Worm (Caenorhabditis elegans) whole organism, L4 larva: ENCODE results near the gene idpp-5.

ENCODE experiments used
- F10B5.3 ChIP-seq: sonication (generic microtip); optimal IDR thresholded peaks from 2 replicates; lab custom pipeline; 2016; ENCODE audit warnings: mild to moderate bottlenecking, missing genetic modification characterization, missing compliant biosample characterization
- R02D3.7 ChIP-seq: fragments of 150-350 bp; sonication (generic microtip); optimal IDR thresholded peaks from 3 replicates; lab custom pipeline; 2014; ENCODE audit warnings: missing biosample characterization, missing genetic modification characterization
- T20F7.1 ChIP-seq: fragments of 200-800 bp; sonication (Bioruptor generic); optimal IDR thresholded peaks from 2 replicates; lab custom pipeline; 2018; ENCODE audit warnings: mild to moderate bottlenecking, missing genetic modification characterization, missing compliant biosample characterization
- Y105C5A.15 ChIP-seq: fragments of 200-800 bp; sonication (Bioruptor generic); IDR thresholded peaks from 2 replicates; pipeline ENCODE4 v1.3.6; 2022; ENCODE audit warnings: missing genetic modification characterization, missing compliant biosample characterization
- Y48G9A.11 ChIP-seq: fragments of 200-800 bp; sonication (Bioruptor generic); IDR thresholded peaks from 2 replicates; pipeline ENCODE4 v1.3.6; 2022; ENCODE audit warnings: missing genetic modification reagents, missing genetic modification characterization, missing compliant biosample characterization
- ZK337.2 ChIP-seq: fragments of 200-800 bp; sonication (Bioruptor generic); IDR thresholded peaks from 2 replicates; pipeline ENCODE4 v1.3.6; 2022; ENCODE audit warnings: missing genetic modification reagents, missing genetic modification characterization, missing compliant biosample characterization
- ZK546.5 ChIP-seq, 2 experiments: sonication (generic microtip); optimal IDR thresholded peaks; 2 replicates each; lab custom pipeline; 2017; ENCODE audit warnings: missing biosample characterization in 2 of 2, missing genetic modification characterization in 2 of 2
- ceh-20 ChIP-seq: fragments of 200-800 bp; sonication (Bioruptor generic); IDR thresholded peaks from 2 replicates; pipeline ENCODE4 v1.3.6; 2022; ENCODE audit warnings: missing genetic modification reagents, missing genetic modification characterization, missing compliant biosample characterization
- ceh-32 ChIP-seq: sonication (generic microtip); optimal IDR thresholded peaks from 2 replicates; lab custom pipeline; 2016; ENCODE audit warnings: mild to moderate bottlenecking, missing genetic modification characterization, missing compliant biosample characterization; ENCODE audit not compliant: poor library complexity
- ceh-44 ChIP-seq: fragments of 200-800 bp; sonication (Bioruptor generic); IDR thresholded peaks from 2 replicates; pipeline ENCODE4 v1.3.6; 2022; ENCODE audit warnings: missing genetic modification reagents, missing genetic modification characterization, missing compliant biosample characterization
- ceh-62 ChIP-seq: sonication (generic microtip); optimal IDR thresholded peaks from 2 replicates; lab custom pipeline; 2017; ENCODE audit warnings: missing biosample characterization, missing genetic modification characterization
- ces-1 ChIP-seq: fragments of 150-350 bp; sonication (generic microtip); optimal IDR thresholded peaks from 4 replicates; lab custom pipeline; 2014; ENCODE audit warnings: missing biosample characterization, missing genetic modification reagents, missing genetic modification characterization
- cey-2 ChIP-seq: sonication (generic microtip); optimal IDR thresholded peaks from 3 replicates; lab custom pipeline; 2017; ENCODE audit warnings: missing genetic modification characterization, mild to moderate bottlenecking, missing compliant biosample characterization, antibody characterized with exemption, borderline replicate concordance; ENCODE audit not compliant: insufficient read depth
- ctbp-1 ChIP-seq: fragments of 200-800 bp; sonication (Bioruptor generic); IDR thresholded peaks from 2 replicates; pipeline ENCODE4 v1.3.6; 2022; ENCODE audit warnings: missing genetic modification reagents, missing genetic modification characterization, missing compliant biosample characterization
- daf-16 ChIP-seq, 3 experiments: sonication (generic microtip); optimal IDR thresholded peaks; 2 replicates each; lab custom pipeline; 2016 to 2017; ENCODE audit warnings: missing genetic modification characterization in 3 of 3, missing genetic modification reagents in 3 of 3, mild to moderate bottlenecking in 2 of 3, missing compliant biosample characterization in 2 of 3, missing biosample characterization in 1 of 3, moderate library complexity in 1 of 3
- daf-8 ChIP-seq: fragments of 200-800 bp; sonication (Bioruptor generic); IDR thresholded peaks from 2 replicates; pipeline ENCODE4 v1.3.6; 2022; ENCODE audit warnings: missing genetic modification characterization, missing compliant biosample characterization
- dmd-6 ChIP-seq: fragments of 200-800 bp; sonication (Bioruptor generic); IDR thresholded peaks from 2 replicates; pipeline ENCODE4 v1.3.6; 2022; ENCODE audit warnings: missing genetic modification reagents, missing genetic modification characterization, missing compliant biosample characterization
- dpl-1 ChIP-seq: fragments of 150-350 bp; optimal IDR thresholded peaks from 2 replicates; lab custom pipeline; 2014; ENCODE audit warnings: missing biosample characterization, missing genetic modification reagents, missing genetic modification characterization
- dve-1 ChIP-seq: sonication (generic microtip); optimal IDR thresholded peaks from 2 replicates; lab custom pipeline; 2017; ENCODE audit warnings: antibody characterized with exemption, mild to moderate bottlenecking, missing genetic modification characterization, missing compliant biosample characterization; ENCODE audit not compliant: insufficient read depth
- egl-27 ChIP-seq: sonication (generic microtip); optimal IDR thresholded peaks from 3 replicates; lab custom pipeline; 2017; ENCODE audit warnings: missing biosample characterization, missing genetic modification reagents, missing genetic modification characterization
- fkh-10 ChIP-seq: fragments of 150-350 bp; optimal IDR thresholded peaks from 2 replicates; lab custom pipeline; 2014; ENCODE audit warnings: missing biosample characterization, missing genetic modification reagents, missing genetic modification characterization
- fos-1 ChIP-seq: fragments of 150-350 bp; optimal IDR thresholded peaks from 2 replicates; lab custom pipeline; 2014; ENCODE audit warnings: missing biosample characterization, missing genetic modification characterization
- hlh-30 ChIP-seq: sonication (generic microtip); optimal IDR thresholded peaks from 2 replicates; lab custom pipeline; 2017; ENCODE audit warnings: antibody characterized with exemption, mild to moderate bottlenecking, missing genetic modification characterization, missing compliant biosample characterization; ENCODE audit not compliant: insufficient read depth
- hmg-1.1 ChIP-seq: fragments of 200-800 bp; sonication (Bioruptor generic); IDR thresholded peaks from 2 replicates; pipeline ENCODE4 v1.3.6; 2022; ENCODE audit warnings: missing genetic modification reagents, missing genetic modification characterization, missing compliant biosample characterization
- jun-1 ChIP-seq: fragments of 150-350 bp; optimal IDR thresholded peaks from 2 replicates; lab custom pipeline; 2014; ENCODE audit warnings: missing biosample characterization, missing genetic modification reagents, missing genetic modification characterization
- lin-13 ChIP-seq: fragments of 150-350 bp; optimal IDR thresholded peaks from 2 replicates; lab custom pipeline; 2014; ENCODE audit warnings: missing biosample characterization, missing genetic modification reagents, missing genetic modification characterization
- lin-29 ChIP-seq: fragments of 200-800 bp; sonication (Bioruptor generic); IDR thresholded peaks from 2 replicates; pipeline ENCODE4 v1.3.6; 2022; ENCODE audit warnings: missing genetic modification reagents, missing genetic modification characterization, missing compliant biosample characterization
- lsy-2 ChIP-seq, 2 experiments: fragments of 150-350 bp in 1 of 2; sonication (generic microtip) in 1 of 2; optimal IDR thresholded peaks; 2 replicates each; lab custom pipeline; 2014 to 2017; ENCODE audit warnings: missing biosample characterization in 2 of 2, missing genetic modification characterization in 2 of 2
- madf-5 ChIP-seq, 2 experiments: fragments of 200-800 bp; sonication (Bioruptor generic); IDR thresholded peaks; 2 replicates each; pipeline ENCODE4 v1.3.6; 2022; ENCODE audit warnings: missing compliant biosample characterization in 2 of 2, missing genetic modification characterization in 2 of 2
- mxl-2 ChIP-seq: fragments of 200-800 bp; sonication (Bioruptor generic); conservative IDR thresholded peaks from 2 replicates; pipeline ENCODE4 v1.3.6; 2022; ENCODE audit warnings: missing genetic modification reagents, missing genetic modification characterization, missing compliant biosample characterization
- mxl-3 ChIP-seq: fragments of 200-800 bp; sonication (Bioruptor generic); optimal IDR thresholded peaks from 2 replicates; lab custom pipeline; 2018; ENCODE audit warnings: mild to moderate bottlenecking, missing genetic modification characterization, missing compliant biosample characterization
- nhr-25 ChIP-seq: sonication (generic microtip); optimal IDR thresholded peaks from 2 replicates; lab custom pipeline; 2017; ENCODE audit warnings: missing genetic modification characterization, mild to moderate bottlenecking, missing compliant biosample characterization, antibody characterized with exemption, moderate library complexity, borderline replicate concordance; ENCODE audit not compliant: insufficient read depth
- nhr-28 ChIP-seq: fragments of 150-350 bp; optimal IDR thresholded peaks from 2 replicates; lab custom pipeline; 2014; ENCODE audit warnings: missing biosample characterization, missing genetic modification characterization
- nhr-6 ChIP-seq: fragments of 150-350 bp; optimal IDR thresholded peaks from 2 replicates; lab custom pipeline; 2014; ENCODE audit warnings: missing biosample characterization, missing genetic modification characterization
- nhr-76 ChIP-seq: fragments of 150-350 bp; optimal IDR thresholded peaks from 2 replicates; lab custom pipeline; 2014; ENCODE audit warnings: missing biosample characterization, missing genetic modification characterization
- pha-4 ChIP-seq, 2 experiments: fragments of 150-350 bp in 1 of 2; fragments of 200-800 bp in 1 of 2; sonication (Bioruptor generic) in 1 of 2; IDR thresholded peaks in 1 of 2; optimal IDR thresholded peaks in 1 of 2; 2 replicates each; pipeline versions ENCODE4 v1.3.6 to Lab custom; 2014 to 2022; ENCODE audit warnings: missing genetic modification characterization in 2 of 2, missing genetic modification reagents in 2 of 2, missing biosample characterization in 1 of 2, missing compliant biosample characterization in 1 of 2
- php-3 ChIP-seq: fragments of 200-800 bp; sonication (Bioruptor generic); IDR thresholded peaks from 2 replicates; pipeline ENCODE4 v1.3.6; 2022; ENCODE audit warnings: missing genetic modification reagents, missing genetic modification characterization, missing compliant biosample characterization
- pqm-1 ChIP-seq: sonication (generic microtip); optimal IDR thresholded peaks from 2 replicates; lab custom pipeline; 2017; ENCODE audit warnings: missing biosample characterization, missing genetic modification characterization
- saeg-2 ChIP-seq: fragments of 200-800 bp; sonication (Bioruptor generic); IDR thresholded peaks from 2 replicates; pipeline ENCODE4 v1.3.6; 2022; ENCODE audit warnings: missing genetic modification reagents, missing genetic modification characterization, missing compliant biosample characterization
- sdz-12 ChIP-seq: fragments of 200-800 bp; sonication (Bioruptor generic); optimal IDR thresholded peaks from 2 replicates; lab custom pipeline; 2018; ENCODE audit warnings: mild to moderate bottlenecking, missing genetic modification characterization, missing compliant biosample characterization
- skn-1 ChIP-seq: fragments of 150-350 bp; optimal IDR thresholded peaks from 2 replicates; lab custom pipeline; 2014; ENCODE audit warnings: missing biosample characterization, missing genetic modification characterization
- snpc-4 ChIP-seq: fragments of 150-350 bp; optimal IDR thresholded peaks from 2 replicates; lab custom pipeline; 2014; ENCODE audit warnings: missing biosample characterization, missing genetic modification characterization
- unc-39 ChIP-seq: sonication (generic microtip); optimal IDR thresholded peaks from 2 replicates; lab custom pipeline; 2017; ENCODE audit warnings: missing biosample characterization, missing genetic modification characterization
- unc-62 ChIP-seq, 3 experiments: fragments of 150-350 bp in 1 of 3; sonication (generic microtip); optimal IDR thresholded peaks in 2 of 3; peaks in 1 of 3; 1 replicate in 1 of 3; 2 replicates in 2 of 3; lab custom pipeline; 2014 to 2017; ENCODE audit warnings: missing biosample characterization in 3 of 3, missing genetic modification characterization in 3 of 3, missing genetic modification reagents in 3 of 3, missing genotype in 1 of 3
- zag-1 ChIP-seq: fragments of 150-350 bp; optimal IDR thresholded peaks from 2 replicates; lab custom pipeline; 2014; ENCODE audit warnings: missing biosample characterization, missing genetic modification characterization
- ztf-11 ChIP-seq: fragments of 150-350 bp; optimal IDR thresholded peaks from 2 replicates; lab custom pipeline; 2014; ENCODE audit warnings: missing biosample characterization, missing genetic modification characterization
- ztf-7 ChIP-seq: fragments of 150-350 bp; optimal IDR thresholded peaks from 2 replicates; lab custom pipeline; 2014; ENCODE audit warnings: missing biosample characterization, missing genetic modification characterization

The idpp-5 gene

DNA sequence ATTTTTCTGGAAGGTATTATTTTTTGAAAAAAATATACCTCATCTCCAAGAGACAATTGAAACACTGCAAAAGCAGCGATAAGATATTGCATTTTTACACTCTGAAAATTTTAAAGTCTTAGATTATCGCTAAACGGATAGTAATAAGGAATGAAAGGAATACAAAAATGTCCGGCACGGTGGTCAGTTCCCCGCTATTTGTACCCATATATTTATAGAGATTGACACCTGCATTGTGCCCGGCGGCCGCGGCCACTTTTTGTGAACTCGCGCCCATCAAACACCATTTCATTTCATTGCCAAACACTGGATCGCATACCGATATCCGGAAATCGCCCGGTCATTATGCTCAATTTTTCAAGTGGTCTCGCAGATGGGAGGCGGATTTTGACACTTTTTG, at the start of gene idpp-5:
TSS of gene idpp-5 (minus strand) at position 101 of the 400 bp plus-strand sequence.
- TF ChIP-seq php-3 (GFP tag; lab: Robert Waterston, UW) (no peak), unc-62 (GFP tag; optimal IDR thresholded peaks at IDR 0.05 in 1 of 2; lab: Kevin White, UChicago) (peak in 1 of 2 experiments; percentile 84), unc-62 (tag; optimal IDR thresholded peaks at IDR 0.05; lab: Kevin White, UChicago) (no peak), pqm-1 (tag; lab: Kevin White, UChicago) (no peak), ces-1 (GFP tag; lab: Kevin White, UChicago) (no peak), skn-1 (tag; lab: Kevin White, UChicago) (no peak)
- TF ChIP-seq, all 104 proteins: peak for 1

DNA sequence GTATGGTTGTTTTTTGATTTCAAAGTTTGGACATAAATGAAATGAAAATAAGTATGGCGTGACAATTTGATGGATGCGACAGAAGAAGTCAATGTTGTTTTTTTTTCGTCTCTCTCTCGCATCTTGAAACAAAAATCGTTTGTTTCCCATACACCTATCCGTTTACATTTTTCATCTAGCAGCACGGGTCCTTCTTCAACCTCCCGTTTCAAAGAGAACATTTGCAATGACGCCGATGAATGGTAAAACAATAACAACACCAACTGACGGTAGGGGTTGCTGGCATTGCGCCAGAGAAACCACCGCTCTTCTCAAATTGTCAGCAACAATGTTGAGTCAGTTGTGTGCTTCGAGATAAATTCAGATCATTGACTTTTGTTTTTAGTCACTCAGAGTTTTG, 46.6 kb upstream of the idpp-5 start:
- TF ChIP-seq ceh-32 (tag; lab: Kevin White, UChicago) = no peak
- no peak for TF ChIP-seq nhr-6
- no peak for TF ChIP-seq egl-27 (tag; lab: Kevin White, UChicago)
- no peak for TF ChIP-seq daf-8 (GFP tag; lab: Robert Waterston, UW)
- TF ChIP-seq nhr-25 (tag; lab: Kevin White, UChicago) = no peak
- no peak for TF ChIP-seq sdz-12 (GFP tag; lab: Kevin White, UChicago)
- no peak for TF ChIP-seq F10B5.3 (tag; lab: Kevin White, UChicago)
- TF ChIP-seq R02D3.7 = no peak
- TF ChIP-seq ZK546.5 (tag; optimal IDR thresholded peaks at IDR 0.05; lab: Kevin White, UChicago) = no peak
- TF ChIP-seq fkh-10 = no peak
- no peak for TF ChIP-seq Y48G9A.11 (GFP tag; lab: Robert Waterston, UW)
- TF ChIP-seq ztf-7 = no peak
- TF ChIP-seq zag-1 (tag; lab: Kevin White, UChicago) = no peak
- TF ChIP-seq pha-4 (GFP tag; IDR thresholded peaks at IDR 0.05; lab: Robert Waterston, UW) = no peak
- no peak for TF ChIP-seq pha-4 (tag; optimal IDR thresholded peaks at IDR 0.05; lab: Kevin White, UChicago)
- peak; percentile 18 for TF ChIP-seq hlh-30 (tag; lab: Kevin White, UChicago)
- peak; percentile 21; the same call in 1 of the 2 replicates for TF ChIP-seq hmg-1.1 (GFP tag; lab: Robert Waterston, UW)
- no peak for TF ChIP-seq madf-5 (GFP tag; IDR thresholded peaks at IDR 0.05; lab: Robert Waterston, UW)
- 0 out of 2 replicates have a peak, but pooled peaks have one; percentile 15 for TF ChIP-seq ctbp-1 (GFP tag; lab: Robert Waterston, UW)
- TF ChIP-seq dpl-1 (GFP tag; lab: Kevin White, UChicago) = no peak
- TF ChIP-seq ceh-44 (GFP tag; lab: Robert Waterston, UW) = no peak
- peak; percentile 8 for TF ChIP-seq T20F7.1
- TF ChIP-seq nhr-28 = peak; percentile 29
- TF ChIP-seq unc-39 (tag; lab: Kevin White, UChicago) = no peak
- TF ChIP-seq Y105C5A.15 = no peak
- 0 out of 2 replicates have a peak, but pooled peaks have one; percentile 25 for TF ChIP-seq ceh-20
- no peak for TF ChIP-seq fos-1 (tag; lab: Kevin White, UChicago)
- TF ChIP-seq unc-62 (GFP tag; optimal IDR thresholded peaks at IDR 0.05 in 1 of 2; lab: Kevin White, UChicago) = peak in 1 of 2 experiments; percentile 100
- no peak for TF ChIP-seq unc-62 (tag; optimal IDR thresholded peaks at IDR 0.05; lab: Kevin White, UChicago)
- TF ChIP-seq nhr-76 (tag; lab: Kevin White, UChicago) = no peak
- no peak for TF ChIP-seq jun-1 (tag; lab: Kevin White, UChicago)
- TF ChIP-seq dve-1 = no peak
- no peak for TF ChIP-seq lin-29 (GFP tag; lab: Robert Waterston, UW)
- TF ChIP-seq mxl-2 (GFP tag; lab: Robert Waterston, UW) = no peak
- no peak for TF ChIP-seq cey-2 (tag; lab: Kevin White, UChicago)
- peak in 1 of 2 experiments; percentile 99 for TF ChIP-seq daf-16 (GFP tag; optimal IDR thresholded peaks at IDR 0.05; lab: Kevin White, UChicago)
- no peak for TF ChIP-seq daf-16 (tag; optimal IDR thresholded peaks at IDR 0.05; lab: Kevin White, UChicago)
- TF ChIP-seq mxl-3 = peak; percentile 14
- no peak for TF ChIP-seq lin-13 (GFP tag; lab: Kevin White, UChicago)
- peak in 1 of 2 experiments; percentile 36 for TF ChIP-seq lsy-2 (tag; optimal IDR thresholded peaks at IDR 0.05; lab: Kevin White, UChicago)
- no peak for TF ChIP-seq ZK337.2 (GFP tag; lab: Robert Waterston, UW)
- TF ChIP-seq ztf-11 = no peak
- no peak for TF ChIP-seq saeg-2 (GFP tag; lab: Robert Waterston, UW)
- no peak for TF ChIP-seq ceh-62 (tag; lab: Kevin White, UChicago)
- no peak for TF ChIP-seq snpc-4
- no peak; the same call in 1 of the 2 replicates for TF ChIP-seq dmd-6 (GFP tag; lab: Robert Waterston, UW)
